Fruit fly (Drosophila melanogaster): ENCODE results near the gene CG13771.

CG13771 gene

dm6 chr2L:6698387-6698786, 35.0 kb upstream of the CG13771 start (continued):
- TF ChIP-seq ato (GFP tag; IDR thresholded peaks at IDR 0.05; ENCODE audit: partially characterized antibody): no peak
- peak; percentile 43; the same call in 1 of the 2 replicates for TF ChIP-seq Ada2b (GFP tag; IDR thresholded peaks at IDR 0.05)
- TF ChIP-seq gcm (GFP tag; optimal IDR thresholded peaks at IDR 0.05): no peak
- peak; percentile 58 for TF ChIP-seq tgo (GFP tag; IDR thresholded peaks at IDR 0.05)
- TF ChIP-seq CG1233 (GFP tag; optimal IDR thresholded peaks at IDR 0.05): peak; percentile 47
- TF ChIP-seq az2 (GFP tag; optimal IDR thresholded peaks at IDR 0.05): peak; percentile 38
- TF ChIP-seq NC2β (GFP tag; optimal IDR thresholded peaks at IDR 0.05): peak; percentile 21

- TF ChIP-seq NK7.1 (GFP tag; optimal IDR thresholded peaks at IDR 0.05) (no peak), Doc2 (GFP tag; IDR thresholded peaks at IDR 0.05) (no peak), oc (tag; optimal IDR thresholded peaks at IDR 0.05) (peak; percentile 43), Stat92E (GFP tag; optimal IDR thresholded peaks at IDR 0.05) (peak in 1 of 3 experiments; percentile 79), grn (GFP tag; optimal IDR thresholded peaks at IDR 0.05) (peak; percentile 94)
These were observed 32.8 kb upstream of the CG13771 start for dm6 chr2L:6696229-6696628.

DNA sequence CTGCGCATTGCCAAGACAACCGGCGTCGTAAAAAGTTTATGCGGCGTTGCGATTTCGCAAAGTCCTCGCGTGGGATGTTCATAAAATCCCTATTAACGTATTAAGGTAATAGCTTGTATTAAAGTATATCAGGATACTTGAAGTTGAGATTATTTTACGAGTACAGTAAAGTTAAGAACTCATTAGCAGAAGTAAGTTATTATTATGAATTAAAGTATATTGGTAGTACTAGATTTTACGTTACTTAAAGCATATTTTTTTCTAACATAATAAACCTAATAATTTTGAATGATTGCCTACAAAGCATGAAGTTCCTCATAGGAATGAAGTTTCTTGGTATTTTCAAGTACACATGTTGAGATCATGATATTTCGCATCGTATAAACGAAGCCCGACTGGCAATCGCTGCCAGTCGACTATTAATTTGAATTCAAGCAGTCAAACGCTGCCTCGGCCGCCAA, 30.4 kb upstream of the CG13771 start:
- TF ChIP-seq Sry-β (GFP tag; optimal IDR thresholded peaks at IDR 0.05) (no peak), CG14441 (GFP tag; IDR thresholded peaks at IDR 0.05) (no peak), CG13287 (GFP tag; IDR thresholded peaks at IDR 0.05; ENCODE audit: partially characterized antibody) (no peak), fd64A (GFP tag; optimal IDR thresholded peaks at IDR 0.05) (peak; percentile 14), Hmr (GFP tag; optimal IDR thresholded peaks at IDR 0.05) (peak; percentile 43), gro (GFP tag; optimal IDR thresholded peaks at IDR 0.05) (no peak), Sox100B (GFP tag; optimal IDR thresholded peaks at IDR 0.05) (peak; percentile 84), CG9437 (GFP tag; optimal IDR thresholded peaks at IDR 0.05) (peak; percentile 59), bbx (GFP tag; IDR thresholded peaks at IDR 0.05; ENCODE audit: partially characterized antibody) (no peak), CG6765 (GFP tag; optimal IDR thresholded peaks at IDR 0.05) (no peak), h (optimal IDR thresholded peaks at IDR 0.05) (no peak), eyg (GFP tag; optimal IDR thresholded peaks at IDR 0.05) (no peak), CkIIα-i1 (GFP tag; IDR thresholded peaks at IDR 0.05) (no peak), emc (GFP tag; optimal IDR thresholded peaks at IDR 0.05) (no peak), CG15011 (GFP tag; optimal IDR thresholded peaks at IDR 0.05) (peak; percentile 19), grau (tag; optimal IDR thresholded peaks at IDR 0.05) (peak; percentile 64), ci (GFP tag; IDR thresholded peaks at IDR 0.05) (0 out of 3 replicates have a peak, but pooled peaks have one; percentile 35), lbe (GFP tag; optimal IDR thresholded peaks at IDR 0.05) (no peak), gsb-n (tag; optimal IDR thresholded peaks at IDR 0.05) (peak; percentile 47), CG2120 (GFP tag; optimal IDR thresholded peaks at IDR 0.05) (peak; percentile 27), Meics (GFP tag; optimal IDR thresholded peaks at IDR 0.05) (peak; percentile 62), CG3065 (GFP tag; optimal IDR thresholded peaks at IDR 0.05) (no peak), CoRest (tag; optimal IDR thresholded peaks at IDR 0.05) (peak; percentile 71), fru (optimal IDR thresholded peaks at IDR 0.05) (no peak), MTF-1 (GFP tag; optimal IDR thresholded peaks at IDR 0.05; ENCODE audit: borderline replicate concordance) (no peak), Fer2 (tag; optimal IDR thresholded peaks at IDR 0.05) (no peak), CG42726 (GFP tag; IDR thresholded peaks at IDR 0.05; ENCODE audit: partially characterized antibody) (no peak), CG8290 (GFP tag; optimal IDR thresholded peaks at IDR 0.05) (peak; percentile 25), CG8290 (tag; optimal IDR thresholded peaks at IDR 0.05) (no peak), ssp (GFP tag; IDR thresholded peaks at IDR 0.05) (no peak), CG11247 (GFP tag; IDR thresholded peaks at IDR 0.05) (no peak), lola (GFP tag; optimal IDR thresholded peaks at IDR 0.05) (peak in 1 of 3 experiments; percentile 80), CG15479 (GFP tag; optimal IDR thresholded peaks at IDR 0.05) (no peak), zf30C (GFP tag; optimal IDR thresholded peaks at IDR 0.05) (no peak), lmd (GFP tag; IDR thresholded peaks at IDR 0.05) (peak; percentile 20; the same call in 1 of the 2 replicates), Myb (GFP tag; optimal IDR thresholded peaks at IDR 0.05) (no peak), PHDP (tag; optimal IDR thresholded peaks at IDR 0.05) (peak; percentile 50)
